Worm (Caenorhabditis elegans): Measurements from ENCODE around the gene col-166.
A peak's percentile ranks its signal among the peaks of the same experiment; 100 is the strongest.

col-166 gene

ce11 chrX:6286154-6286553, 6.3 kb downstream of the col-166 start:
- no peak for TF ChIP-seq nhr-2 (tag; optimal IDR thresholded peaks at IDR 0.05)
- TF ChIP-seq sptf-1 (tag; optimal IDR thresholded peaks at IDR 0.05), result peak; percentile 63
- TF ChIP-seq nhr-76 (tag; optimal IDR thresholded peaks at IDR 0.05), result no peak
- peak; percentile 14 for TF ChIP-seq ham-2 (GFP tag; optimal IDR thresholded peaks at IDR 0.05)
- TF ChIP-seq cnd-1 (tag; optimal IDR thresholded peaks at IDR 0.05), result peak; percentile 52
- no peak for TF ChIP-seq elt-3 (tag; optimal IDR thresholded peaks at IDR 0.05)
- TF ChIP-seq unc-39 (tag; optimal IDR thresholded peaks at IDR 0.05), result no peak
- no peak for TF ChIP-seq elt-1 (tag; optimal IDR thresholded peaks at IDR 0.05; ENCODE audit: borderline replicate concordance, insufficient read depth)
- no peak for TF ChIP-seq ces-1 (GFP tag; optimal IDR thresholded peaks at IDR 0.05)
- TF ChIP-seq unc-62 (GFP tag; optimal IDR thresholded peaks at IDR 0.05), result no peak
- no peak for TF ChIP-seq ceh-39 (tag; optimal IDR thresholded peaks at IDR 0.05)
- TF ChIP-seq drap-1 (GFP tag; optimal IDR thresholded peaks at IDR 0.05), result peak; percentile 48
- TF ChIP-seq M03D4.4 (tag; optimal IDR thresholded peaks at IDR 0.05), result peak; percentile 65
- TF ChIP-seq ceh-83 (GFP tag; optimal IDR thresholded peaks at IDR 0.05), result peak; percentile 70
- no peak for TF ChIP-seq hlh-1 (tag; optimal IDR thresholded peaks at IDR 0.05)
- no peak for TF ChIP-seq lin-32 (GFP tag; optimal IDR thresholded peaks at IDR 0.05)
- peak; percentile 38 for TF ChIP-seq bed-3 (GFP tag; optimal IDR thresholded peaks at IDR 0.05)
- TF ChIP-seq mab-5 (tag; optimal IDR thresholded peaks at IDR 0.05), result no peak
- no peak for TF ChIP-seq lsy-2 (tag; optimal IDR thresholded peaks at IDR 0.05)
- TF ChIP-seq nhr-12 (tag; optimal IDR thresholded peaks at IDR 0.05), result no peak
- TF ChIP-seq unc-120 (tag; optimal IDR thresholded peaks at IDR 0.05; ENCODE audit: poor library complexity, severe bottlenecking), result no peak
- TF ChIP-seq sem-2 (GFP tag; optimal IDR thresholded peaks at IDR 0.05), result peak; percentile 48
- no peak for TF ChIP-seq snpc-4 (tag; optimal IDR thresholded peaks at IDR 0.05)
- no peak for TF ChIP-seq tbx-8 (GFP tag; optimal IDR thresholded peaks at IDR 0.05)
- no peak for TF ChIP-seq nhr-28 (tag; optimal IDR thresholded peaks at IDR 0.05)
- no peak for TF ChIP-seq ztf-11 (tag; optimal IDR thresholded peaks at IDR 0.05)
- no peak for TF ChIP-seq mep-1 (tag; optimal IDR thresholded peaks at IDR 0.05)
- no peak for TF ChIP-seq lin-13 (tag; optimal IDR thresholded peaks at IDR 0.05)
- peak; percentile 10 for TF ChIP-seq flh-1 (GFP tag; optimal IDR thresholded peaks at IDR 0.05)
- peak; percentile 15 for TF ChIP-seq mls-2 (tag; optimal IDR thresholded peaks at IDR 0.05)
- no peak for TF ChIP-seq ceh-43 (GFP tag; optimal IDR thresholded peaks at IDR 0.05)
- no peak for TF ChIP-seq blmp-1 (tag; optimal IDR thresholded peaks at IDR 0.05)
- no peak for TF ChIP-seq nhr-237 (tag; optimal IDR thresholded peaks at IDR 0.05)
- TF ChIP-seq zip-8 (tag; optimal IDR thresholded peaks at IDR 0.05), result no peak
- no peak for TF ChIP-seq pha-4 (tag; optimal IDR thresholded peaks at IDR 0.05)

DNA sequence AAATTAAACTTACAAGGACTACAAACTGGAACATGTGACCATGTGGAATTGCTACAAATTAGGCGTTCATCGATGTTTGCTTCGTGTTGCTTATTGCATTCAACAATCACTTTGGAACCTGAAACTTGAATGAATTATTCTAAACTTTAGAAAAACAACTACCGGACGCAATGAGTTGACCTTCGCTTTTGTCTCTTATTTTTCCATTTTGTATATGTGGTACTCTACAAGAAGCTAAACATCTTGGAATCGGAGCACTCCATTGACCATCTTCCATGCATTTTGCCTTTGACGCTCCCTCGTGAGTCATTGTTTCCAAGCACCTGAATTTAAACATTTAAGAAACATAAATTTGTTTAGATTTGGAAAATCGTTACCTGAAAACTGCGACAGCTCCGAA, 9.2 kb downstream of the col-166 start:
- TF ChIP-seq elt-3 (tag; optimal IDR thresholded peaks at IDR 0.05) (no peak), ces-1 (GFP tag; optimal IDR thresholded peaks at IDR 0.05) (no peak), mab-5 (tag; optimal IDR thresholded peaks at IDR 0.05) (no peak), unc-120 (tag; optimal IDR thresholded peaks at IDR 0.05; ENCODE audit: poor library complexity, severe bottlenecking) (no peak)

DNA sequence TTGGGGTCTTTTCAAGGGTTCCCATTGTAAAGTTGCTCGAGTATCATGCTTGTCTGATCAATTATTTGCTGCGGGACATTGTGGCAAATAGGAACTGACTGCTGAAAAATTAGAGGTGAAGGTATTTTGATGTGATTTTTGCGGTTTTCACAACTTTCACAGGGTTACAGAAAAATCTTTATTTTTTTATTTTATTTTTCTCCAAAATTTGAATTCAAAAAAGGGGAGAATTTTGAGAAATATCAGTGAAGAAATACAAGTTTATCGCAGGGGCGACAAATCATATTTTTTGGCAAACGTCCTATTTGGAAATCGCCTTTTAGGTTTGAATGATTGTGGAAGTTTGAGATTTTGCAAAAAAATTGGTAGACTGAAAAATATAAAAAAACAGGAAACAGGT, 11.8 kb downstream of the col-166 start, which contains the start of gene lev-9:
TSS of gene lev-9 (minus strand) at position 101 of the 400 bp plus-strand sequence.
- TF ChIP-seq cnd-1 (tag; optimal IDR thresholded peaks at IDR 0.05) (no peak), hlh-1 (tag; optimal IDR thresholded peaks at IDR 0.05) (peak; percentile 56)

ce11 chrX:6292143-6292542, 12.3 kb downstream of the col-166 start:
- TF ChIP-seq sptf-1 (tag; optimal IDR thresholded peaks at IDR 0.05), result peak; percentile 97
- peak; percentile 89 for TF ChIP-seq bed-3 (GFP tag; optimal IDR thresholded peaks at IDR 0.05)
- TF ChIP-seq ham-2 (GFP tag; optimal IDR thresholded peaks at IDR 0.05), result peak; percentile 88
- peak; percentile 89 for TF ChIP-seq sem-2 (GFP tag; optimal IDR thresholded peaks at IDR 0.05)
- peak; percentile 96 for TF ChIP-seq mls-2 (tag; optimal IDR thresholded peaks at IDR 0.05)
- peak; percentile 29 for TF ChIP-seq lin-13 (tag; optimal IDR thresholded peaks at IDR 0.05)
- peak; percentile 79 for TF ChIP-seq flh-1 (GFP tag; optimal IDR thresholded peaks at IDR 0.05)
- no peak for TF ChIP-seq nhr-28 (tag; optimal IDR thresholded peaks at IDR 0.05)
- peak; percentile 86 for TF ChIP-seq tbx-8 (GFP tag; optimal IDR thresholded peaks at IDR 0.05)
- TF ChIP-seq nhr-2 (tag; optimal IDR thresholded peaks at IDR 0.05), result peak; percentile 19
- no peak for TF ChIP-seq nhr-12 (tag; optimal IDR thresholded peaks at IDR 0.05)
- peak; percentile 41 for TF ChIP-seq unc-62 (GFP tag; optimal IDR thresholded peaks at IDR 0.05)
- no peak for TF ChIP-seq unc-39 (tag; optimal IDR thresholded peaks at IDR 0.05)
- TF ChIP-seq ztf-11 (tag; optimal IDR thresholded peaks at IDR 0.05), result no peak
- TF ChIP-seq ceh-83 (GFP tag; optimal IDR thresholded peaks at IDR 0.05), result peak; percentile 95
- peak; percentile 4 for TF ChIP-seq hlh-1 (tag; optimal IDR thresholded peaks at IDR 0.05)
- TF ChIP-seq lsy-2 (tag; optimal IDR thresholded peaks at IDR 0.05), result peak; percentile 57
- peak; percentile 95 for TF ChIP-seq unc-120 (tag; optimal IDR thresholded peaks at IDR 0.05; ENCODE audit: poor library complexity, severe bottlenecking)
- TF ChIP-seq snpc-4 (tag; optimal IDR thresholded peaks at IDR 0.05), result no peak
- peak; percentile 87 for TF ChIP-seq lin-32 (GFP tag; optimal IDR thresholded peaks at IDR 0.05)
- peak; percentile 32 for TF ChIP-seq nhr-237 (tag; optimal IDR thresholded peaks at IDR 0.05)
- TF ChIP-seq pha-4 (tag; optimal IDR thresholded peaks at IDR 0.05), result peak; percentile 46
- peak; percentile 95 for TF ChIP-seq M03D4.4 (tag; optimal IDR thresholded peaks at IDR 0.05)
- peak; percentile 94 for TF ChIP-seq drap-1 (GFP tag; optimal IDR thresholded peaks at IDR 0.05)
- no peak for TF ChIP-seq zip-8 (tag; optimal IDR thresholded peaks at IDR 0.05)
- peak; percentile 0 for TF ChIP-seq ceh-39 (tag; optimal IDR thresholded peaks at IDR 0.05)
- no peak for TF ChIP-seq blmp-1 (tag; optimal IDR thresholded peaks at IDR 0.05)
- peak; percentile 11 for TF ChIP-seq mep-1 (tag; optimal IDR thresholded peaks at IDR 0.05)
- TF ChIP-seq ceh-43 (GFP tag; optimal IDR thresholded peaks at IDR 0.05), result peak; percentile 90
- peak; percentile 20 for TF ChIP-seq ces-1 (GFP tag; optimal IDR thresholded peaks at IDR 0.05)
- TF ChIP-seq nhr-76 (tag; optimal IDR thresholded peaks at IDR 0.05), result no peak
- TF ChIP-seq elt-1 (tag; optimal IDR thresholded peaks at IDR 0.05; ENCODE audit: borderline replicate concordance, insufficient read depth), result peak; percentile 47
- TF ChIP-seq mab-5 (tag; optimal IDR thresholded peaks at IDR 0.05), result peak; percentile 51
- TF ChIP-seq cnd-1 (tag; optimal IDR thresholded peaks at IDR 0.05), result peak; percentile 94
- no peak for TF ChIP-seq elt-3 (tag; optimal IDR thresholded peaks at IDR 0.05)

All from whole organism, mixed stage, embryonic.